Worm (Caenorhabditis elegans): ENCODE data around the gene F36G9.7.

ce11 chrV:15924307-15924706 lies 45.2 kb downstream of the F36G9.7 start, which contains the start of gene nhr-108:
- TF ChIP-seq him-1 (tag; optimal IDR thresholded peaks at IDR 0.05) (no peak), dao-5 (tag; optimal IDR thresholded peaks at IDR 0.05) (no peak), W03F9.2 (tag; optimal IDR thresholded peaks at IDR 0.05) (no peak)
